Fruit fly (Drosophila melanogaster) whole organism, prepupa: ENCODE results near the gene CG17078.

Source experiments
- CG16779 ChIP-seq: fragments of 200-800 bp; sonication (Bioruptor generic); optimal IDR thresholded peaks from 3 replicates; lab custom pipeline; 2017; ENCODE audit warnings: missing biosample characterization, mild to moderate bottlenecking, missing genetic modification characterization
- Hr4 ChIP-seq: fragments of 200-800 bp; sonication (Bioruptor generic); optimal IDR thresholded peaks from 3 replicates; lab custom pipeline; 2016; ENCODE audit warnings: missing biosample characterization, missing genetic modification characterization
- fd59A ChIP-seq: fragments of 200-800 bp; sonication (Bioruptor generic); optimal IDR thresholded peaks from 2 replicates; lab custom pipeline; 2017; ENCODE audit warnings: missing biosample characterization, mild to moderate bottlenecking, missing genetic modification characterization, missing genetic modification reagents
- pdm3 ChIP-seq: fragments of 200-800 bp; sonication (Bioruptor generic); optimal IDR thresholded peaks from 3 replicates; lab custom pipeline; 2016; ENCODE audit warnings: missing biosample characterization, missing genetic modification characterization

- TF ChIP-seq CG16779 = no peak
- TF ChIP-seq pdm3 (GFP tag; lab: Kevin White, UChicago) = no peak
- no peak for TF ChIP-seq fd59A
- no peak for TF ChIP-seq Hr4 (GFP tag; lab: Kevin White, UChicago)
Observed at dm6 chr2L:319159-319558, 41.1 kb upstream of the CG17078 start, which contains the start of gene CG11912.
